Worm (Caenorhabditis elegans) whole organism, L3 larva: ENCODE data around the gene Y105C5A.12.
"Not testable (repeated sequence)": the region's sequence is repeated elsewhere in the genome, so short reads cannot be mapped to it uniquely, and the experiment has no call there.

ENCODE experiments used
- egl-27 ChIP-seq: sonication (generic microtip); optimal IDR thresholded peaks from 4 replicates; lab custom pipeline; 2017; ENCODE audit warnings: missing biosample characterization, missing genetic modification reagents, missing genetic modification characterization
- elt-2 ChIP-seq: sonication (generic microtip); optimal IDR thresholded peaks from 2 replicates; lab custom pipeline; 2016; ENCODE audit warnings: missing genetic modification reagents, mild to moderate bottlenecking, missing genetic modification characterization, missing compliant biosample characterization
- fos-1 ChIP-seq: fragments of 150-350 bp; optimal IDR thresholded peaks from 2 replicates; lab custom pipeline; 2014; ENCODE audit warnings: missing biosample characterization, missing genetic modification characterization
- lin-15B ChIP-seq: fragments of 150-350 bp; optimal IDR thresholded peaks from 2 replicates; lab custom pipeline; 2014; ENCODE audit warnings: missing biosample characterization, missing genetic modification characterization
- mdl-1 ChIP-seq: fragments of 150-350 bp; optimal IDR thresholded peaks from 2 replicates; lab custom pipeline; 2014; ENCODE audit warnings: missing biosample characterization, missing genetic modification characterization
- nhr-23 ChIP-seq: fragments of 150-350 bp; optimal IDR thresholded peaks from 2 replicates; lab custom pipeline; 2014; ENCODE audit warnings: missing biosample characterization, missing genetic modification reagents, missing genetic modification characterization
- nhr-76 ChIP-seq: fragments of 150-350 bp; sonication (generic microtip); optimal IDR thresholded peaks from 5 replicates; lab custom pipeline; 2014; ENCODE audit warnings: missing biosample characterization, missing genetic modification characterization
- pqm-1 ChIP-seq: fragments of 150-350 bp; optimal IDR thresholded peaks from 2 replicates; lab custom pipeline; 2017; ENCODE audit warnings: missing biosample characterization, missing genetic modification characterization, inconsistent platforms

DNA sequence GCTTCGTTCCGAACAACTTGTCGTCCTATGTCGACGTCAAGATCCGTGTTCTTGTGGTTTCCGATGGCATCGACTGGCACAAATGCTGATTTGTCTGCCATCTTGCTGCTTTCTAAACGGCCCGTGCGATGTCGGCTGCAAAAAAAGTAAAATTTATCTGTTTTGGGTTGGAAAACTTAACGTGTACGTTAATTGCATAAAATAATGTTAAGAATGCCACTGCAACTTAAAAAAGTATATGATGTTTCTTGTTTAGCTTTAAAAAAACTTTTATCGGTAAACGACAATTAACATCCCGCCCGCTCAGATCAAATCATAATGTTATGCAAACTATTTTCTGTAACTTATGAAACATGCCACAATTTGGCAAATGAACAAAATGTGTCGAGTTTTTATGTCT, 39.8 kb upstream of the Y105C5A.12 start, which contains the start of gene Y105C5A.26:
- TF ChIP-seq nhr-76; lin-15B; mdl-1 (tag; lab: Kevin White, UChicago); fos-1 (tag; lab: Kevin White, UChicago); pqm-1; nhr-23; egl-27 (tag; lab: Kevin White, UChicago); elt-2 (tag; lab: Kevin White, UChicago): not testable (repeated sequence)
